Worm (Caenorhabditis elegans) whole organism, early embryonic: Measurements from ENCODE around the gene mboa-3.

Source experiments
- F13C5.2 ChIP-seq: sonication (generic microtip); optimal IDR thresholded peaks from 2 replicates; lab custom pipeline; 2017; ENCODE audit warnings: mild to moderate bottlenecking, missing genetic modification characterization, inconsistent platforms, missing compliant biosample characterization
- ceh-13 ChIP-seq: fragments of 200-800 bp; sonication (Bioruptor generic); optimal IDR thresholded peaks from 2 replicates; lab custom pipeline; 2018; ENCODE audit warnings: mild to moderate bottlenecking, missing genetic modification characterization, missing compliant biosample characterization
- hmbx-1 ChIP-seq: sonication (generic microtip); optimal IDR thresholded peaks from 2 replicates; lab custom pipeline; 2016; ENCODE audit warnings: mild to moderate bottlenecking, missing genetic modification characterization, missing compliant biosample characterization
- hnd-1 ChIP-seq: sonication (generic microtip); optimal IDR thresholded peaks from 2 replicates; lab custom pipeline; 2016; ENCODE audit warnings: missing genetic modification characterization, missing compliant biosample characterization
- sea-1 ChIP-seq: fragments of 200-800 bp; sonication (Bioruptor generic); conservative IDR thresholded peaks from 2 replicates; pipeline ENCODE4 v1.3.6; 2022; ENCODE audit warnings: missing genetic modification characterization, missing compliant biosample characterization

DNA sequence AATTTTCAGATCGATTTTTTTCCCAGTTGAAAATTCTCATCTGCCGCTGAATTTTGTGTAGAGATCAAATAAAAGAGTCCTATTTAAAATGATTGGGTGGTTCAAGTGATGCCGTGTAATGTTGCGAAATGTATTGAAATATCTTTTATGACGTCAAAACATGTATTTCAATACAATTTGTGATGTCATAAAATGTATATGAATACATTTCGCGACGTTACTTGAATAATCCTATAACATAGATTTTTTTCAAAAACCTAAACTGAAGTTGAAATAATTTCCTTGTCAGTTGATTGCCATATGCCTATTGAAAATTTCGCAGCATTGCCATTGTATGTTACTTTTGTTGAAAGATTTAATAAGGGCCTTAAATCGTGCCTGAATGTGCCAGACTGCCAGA is 33.1 kb downstream of the mboa-3 start, which contains the start of gene F55D1.1:
- TF ChIP-seq sea-1 (GFP tag; lab: Robert Waterston, UW) = no peak
- no peak for TF ChIP-seq ceh-13 (GFP tag; lab: Kevin White, UChicago)
- TF ChIP-seq F13C5.2 (tag; lab: Kevin White, UChicago) = no peak
- TF ChIP-seq hnd-1 (tag; lab: Kevin White, UChicago) = no peak
- TF ChIP-seq hmbx-1 (tag; lab: Kevin White, UChicago) = no peak
